Worm (Caenorhabditis elegans): ENCODE measurements around the gene nhr-115.

DNA sequence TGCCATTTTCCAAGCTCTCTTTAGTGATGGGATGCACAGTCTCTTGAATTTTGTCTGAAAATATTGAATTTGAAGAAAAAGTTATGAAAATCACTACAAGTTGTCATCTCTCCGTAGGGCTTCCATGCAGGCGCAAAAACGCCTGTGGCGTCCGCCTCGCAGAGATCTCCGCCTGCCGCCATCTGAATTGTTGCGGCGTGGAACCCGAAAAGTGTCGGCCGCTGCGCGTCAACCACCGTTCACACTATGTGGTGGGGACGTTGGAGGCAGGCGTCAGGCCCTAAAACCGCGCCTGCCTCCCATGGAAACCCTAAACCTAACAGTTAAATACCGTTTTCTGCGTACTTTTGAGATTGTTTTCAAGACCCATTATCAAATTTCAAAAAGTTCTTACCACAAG, 49.7 kb downstream of the nhr-115 start:
- TF ChIP-seq ama-1 (optimal IDR thresholded peaks at IDR 0.05) (no peak), F13C5.2 (tag; optimal IDR thresholded peaks at IDR 0.05) (no peak), tbx-11 (GFP tag; IDR thresholded peaks at IDR 0.05) (no peak), scrt-1 (GFP tag; IDR thresholded peaks at IDR 0.05) (no peak), hnd-1 (tag; optimal IDR thresholded peaks at IDR 0.05) (no peak), hmbx-1 (tag; optimal IDR thresholded peaks at IDR 0.05) (no peak), hmg-4 (GFP tag; optimal IDR thresholded peaks at IDR 0.05) (no peak), ets-7 (tag; optimal IDR thresholded peaks at IDR 0.05) (no peak), ceh-36 (tag; optimal IDR thresholded peaks at IDR 0.05) (no peak), flt-1 (GFP tag; IDR thresholded peaks at IDR 0.05) (no peak), sea-1 (GFP tag; conservative IDR thresholded peaks at IDR 0.05) (no peak), aly-1 (tag; optimal IDR thresholded peaks at IDR 0.05) (no peak), pes-1 (GFP tag; IDR thresholded peaks at IDR 0.05) (no peak), B0310.2 (tag; optimal IDR thresholded peaks at IDR 0.05) (no peak)
